Fruit fly (Drosophila melanogaster): Measurements from ENCODE around the gene Nna1.

The Nna1 gene

dm6 chrX:13748906-13749872 lies 57.1 kb downstream of the Nna1 start (continued):
- TF ChIP-seq ci (GFP tag; IDR thresholded peaks at IDR 0.05) (peak; percentile 66; the same call in 2 of the 3 replicates), CG18476 (GFP tag; optimal IDR thresholded peaks at IDR 0.05) (peak; percentile 41), CG15073 (GFP tag; optimal IDR thresholded peaks at IDR 0.05) (no peak), CG1647 (GFP tag; optimal IDR thresholded peaks at IDR 0.05) (no peak), chinmo (GFP tag; IDR thresholded peaks at IDR 0.05; ENCODE audit: partially characterized antibody) (peak; percentile 95), Drgx (GFP tag; IDR thresholded peaks at IDR 0.05) (peak; percentile 34), CG17328 (GFP tag; IDR thresholded peaks at IDR 0.05) (peak; percentile 50), CG7372 (GFP tag; IDR thresholded peaks at IDR 0.05) (peak; percentile 66), Fer3 (tag; optimal IDR thresholded peaks at IDR 0.05) (peak; percentile 85), ase (GFP tag; IDR thresholded peaks at IDR 0.05) (peak; percentile 69; the same call in 2 of the 3 replicates), CG14014 (GFP tag; IDR thresholded peaks at IDR 0.05) (peak; percentile 80), CG5953 (GFP tag; IDR thresholded peaks at IDR 0.05) (no peak), prd (optimal IDR thresholded peaks at IDR 0.05) (no peak), prd (GFP tag; IDR thresholded peaks at IDR 0.05) (peak; percentile 70), tx (GFP tag; optimal IDR thresholded peaks at IDR 0.05) (no peak), Nf-YB (GFP tag; optimal IDR thresholded peaks at IDR 0.05) (peak; percentile 60), nau (GFP tag; optimal IDR thresholded peaks at IDR 0.05) (peak; percentile 17), otp (GFP tag; IDR thresholded peaks at IDR 0.05) (peak; percentile 65; the same call in 2 of the 3 replicates), Dek (tag; optimal IDR thresholded peaks at IDR 0.05) (peak; percentile 66), CG18262 (tag; optimal IDR thresholded peaks at IDR 0.05) (peak; percentile 74), gsb-n (tag; optimal IDR thresholded peaks at IDR 0.05) (peak; percentile 28), Asciz (GFP tag; optimal IDR thresholded peaks at IDR 0.05) (peak; percentile 29), tgo (GFP tag; IDR thresholded peaks at IDR 0.05) (peak; percentile 83), CG11560 (tag; IDR thresholded peaks at IDR 0.05) (no peak), ttk (GFP tag; IDR thresholded peaks at IDR 0.05) (peak; percentile 51), lilli (GFP tag; optimal IDR thresholded peaks at IDR 0.05) (peak; percentile 57), nerfin-1 (tag; optimal IDR thresholded peaks at IDR 0.05) (peak; percentile 50), Awh (GFP tag; IDR thresholded peaks at IDR 0.05) (peak; percentile 54; the same call in 1 of the 2 replicates), CG16863 (GFP tag; optimal IDR thresholded peaks at IDR 0.05) (peak; percentile 5), HHEX (GFP tag; optimal IDR thresholded peaks at IDR 0.05) (peak; percentile 54), br (optimal IDR thresholded peaks at IDR 0.05) (no peak), ac (GFP tag; optimal IDR thresholded peaks at IDR 0.05) (no peak), stc (GFP tag; IDR thresholded peaks at IDR 0.05) (peak; percentile 84), CrebB (tag; optimal IDR thresholded peaks at IDR 0.05) (peak; percentile 20), ATbp (GFP tag; optimal IDR thresholded peaks at IDR 0.05) (no peak), CG17361 (GFP tag; IDR thresholded peaks at IDR 0.05) (peak; percentile 79), CG11093 (GFP tag; IDR thresholded peaks at IDR 0.05) (peak; percentile 47; the same call in 1 of the 3 replicates), NfI (GFP tag; optimal IDR thresholded peaks at IDR 0.05) (peak; percentile 67), vvl (GFP tag; IDR thresholded peaks at IDR 0.05) (peak; percentile 88), Adf1 (GFP tag; IDR thresholded peaks at IDR 0.05) (peak; percentile 49), CG8281 (tag; optimal IDR thresholded peaks at IDR 0.05) (no peak), az2 (GFP tag; optimal IDR thresholded peaks at IDR 0.05) (peak; percentile 42), zen2 (GFP tag; IDR thresholded peaks at IDR 0.05; ENCODE audit: partially characterized antibody) (no peak), CG7357 (GFP tag; IDR thresholded peaks at IDR 0.05) (peak; percentile 65), ewg (GFP tag; optimal IDR thresholded peaks at IDR 0.05) (no peak), CG9932 (GFP tag; IDR thresholded peaks at IDR 0.05) (peak; percentile 83), CG3726 (GFP tag; IDR thresholded peaks at IDR 0.05) (peak; percentile 54; the same call in 1 of the 3 replicates), CG4854 (GFP tag; optimal IDR thresholded peaks at IDR 0.05) (peak; percentile 12), CG15514 (GFP tag; optimal IDR thresholded peaks at IDR 0.05) (peak; percentile 66)
